Fruit fly (Drosophila melanogaster): ENCODE measurements around the gene InR.

dm6 chr3R:21655384-21655783 is 36.3 kb upstream of the InR start:
- TF ChIP-seq CG9948 (tag; optimal IDR thresholded peaks at IDR 0.05) (no peak), EcR (GFP tag; optimal IDR thresholded peaks at IDR 0.05) (no peak)

All from whole organism, pupa.